Worm (Caenorhabditis elegans) whole organism, L4/young adult: ENCODE results near the gene C44C1.6.

Experiments
- dao-5 ChIP-seq: sonication (generic microtip); optimal IDR thresholded peaks from 2 replicates; lab custom pipeline; 2016; ENCODE audit warnings: missing genotype, missing genetic modification characterization, moderate library complexity, missing compliant biosample characterization
- him-1 ChIP-seq: sonication (generic microtip); optimal IDR thresholded peaks from 2 replicates; lab custom pipeline; 2016; ENCODE audit warnings: missing genotype, missing genetic modification reagents, missing genetic modification characterization, missing compliant biosample characterization

- TF ChIP-seq dao-5 (tag; lab: Kevin White, UChicago) (no peak), him-1 (no peak)
These were observed 6.9 kb downstream of the C44C1.6 start, which contains the start of gene ncs-1 for ce11 chrX:963171-963570.
